Fruit fly (Drosophila melanogaster) whole organism, embryonic: ENCODE data around the gene Pgant2.

Experiments
- CG17912 ChIP-seq: fragments of 200-800 bp; sonication (Bioruptor generic); optimal IDR thresholded peaks from 2 replicates; lab custom pipeline; 2018; ENCODE audit warnings: missing biosample characterization, mild to moderate bottlenecking, missing genetic modification characterization
- CG4730 ChIP-seq: fragments of 200-800 bp; sonication (Bioruptor generic); IDR thresholded peaks from 2 replicates; pipeline ENCODE4 v1.3.6; 2022; ENCODE audit warnings: missing biosample characterization, missing genetic modification characterization
- CG6765 ChIP-seq: fragments of 200-800 bp; sonication (Bioruptor generic); optimal IDR thresholded peaks from 3 replicates; lab custom pipeline; 2017; ENCODE audit warnings: missing biosample characterization, mild to moderate bottlenecking, missing genetic modification characterization
- NC2β ChIP-seq: fragments of 200-800 bp; sonication (Bioruptor generic); optimal IDR thresholded peaks from 2 replicates; lab custom pipeline; 2016; ENCODE audit warnings: missing biosample characterization, missing genetic modification characterization
- disco-r ChIP-seq: fragments of 200-800 bp; sonication (Bioruptor generic); optimal IDR thresholded peaks from 2 replicates; lab custom pipeline; 2016; ENCODE audit warnings: missing biosample characterization, missing genetic modification characterization
- gcm2 ChIP-seq: fragments of 200-800 bp; sonication (Bioruptor generic); optimal IDR thresholded peaks from 2 replicates; lab custom pipeline; 2016; ENCODE audit warnings: missing biosample characterization, missing genetic modification characterization
- ind ChIP-seq: fragments of 200-800 bp; sonication (Bioruptor generic); optimal IDR thresholded peaks from 3 replicates; lab custom pipeline; 2016; ENCODE audit warnings: missing biosample characterization, missing genetic modification characterization
- kay ChIP-seq: fragments of 200-800 bp; sonication (Bioruptor generic); optimal IDR thresholded peaks from 2 replicates; lab custom pipeline; 2016; ENCODE audit warnings: missing biosample characterization, missing genetic modification characterization
- luna ChIP-seq: fragments of 200-800 bp; sonication (Bioruptor generic); optimal IDR thresholded peaks from 2 replicates; lab custom pipeline; 2016; ENCODE audit warnings: missing biosample characterization, missing genetic modification characterization
- wek ChIP-seq: fragments of 200-800 bp; sonication (Bioruptor generic); optimal IDR thresholded peaks from 3 replicates; lab custom pipeline; 2018; ENCODE audit warnings: missing biosample characterization, mild to moderate bottlenecking, missing genetic modification characterization, moderate library complexity

DNA sequence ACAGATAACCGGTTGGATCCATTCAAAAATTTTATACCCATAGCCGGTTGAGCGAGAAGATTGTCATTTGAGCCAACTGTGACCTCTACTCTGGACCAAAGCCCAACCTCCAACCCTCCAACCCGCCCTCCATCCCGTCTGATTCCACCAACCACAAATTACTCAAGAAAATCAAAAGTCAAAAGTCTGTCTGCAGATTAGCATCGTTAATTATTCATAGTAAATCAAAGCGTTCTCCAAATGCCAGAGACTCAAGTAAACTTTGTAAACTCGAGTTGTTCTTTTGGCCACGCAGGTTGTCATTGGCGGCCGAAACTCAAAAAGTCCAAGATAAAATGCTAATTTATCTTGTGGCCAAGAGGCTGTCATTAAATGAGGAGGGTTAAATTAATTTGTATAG, 8.9 kb downstream of the Pgant2 start:
- TF ChIP-seq CG6765 (GFP tag; lab: Kevin White, UChicago): no peak
- no peak for TF ChIP-seq CG17912
- no peak for TF ChIP-seq kay
- TF ChIP-seq disco-r (GFP tag; lab: Kevin White, UChicago): no peak
- TF ChIP-seq CG4730 (GFP tag; lab: Robert Waterston, UW): no peak
- TF ChIP-seq gcm2 (GFP tag; lab: Kevin White, UChicago): no peak
- TF ChIP-seq luna (GFP tag; lab: Kevin White, UChicago): no peak
- no peak for TF ChIP-seq wek (GFP tag; lab: Kevin White, UChicago)
- no peak for TF ChIP-seq NC2β (GFP tag; lab: Kevin White, UChicago)
- no peak for TF ChIP-seq ind (GFP tag; lab: Kevin White, UChicago)
